Worm (Caenorhabditis elegans): ENCODE data around the gene Y43E12A.3.

The Y43E12A.3 gene

DNA sequence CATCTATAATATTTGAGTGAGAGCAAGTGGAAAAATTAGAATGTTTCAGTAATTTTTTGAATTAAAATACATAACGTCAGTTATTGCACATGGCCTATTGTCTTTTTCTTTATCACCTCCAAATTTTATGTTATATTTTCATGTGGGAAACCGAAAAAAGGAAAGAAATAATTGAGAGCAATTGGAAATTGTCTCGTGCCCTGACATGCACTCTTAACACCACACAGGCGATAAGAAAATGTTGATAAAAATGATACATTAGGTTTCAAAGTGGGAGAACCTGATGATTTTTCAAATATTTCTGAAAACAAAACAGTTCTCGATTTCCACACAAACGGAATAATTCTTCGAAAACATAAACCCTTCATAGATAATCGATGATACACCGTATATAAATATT lies 28.2 kb downstream of the Y43E12A.3 start, which contains the start of gene F13H10.3 (continued):
- TF ChIP-seq ctbp-1 (GFP tag; IDR thresholded peaks at IDR 0.05) (no peak), fos-1 (tag; optimal IDR thresholded peaks at IDR 0.05) (no peak), daf-12 (tag; optimal IDR thresholded peaks at IDR 0.05) (no peak), lin-1 (GFP tag; IDR thresholded peaks at IDR 0.05) (no peak), fkh-10 (GFP tag; optimal IDR thresholded peaks at IDR 0.05) (no peak), nhr-42 (GFP tag; IDR thresholded peaks at IDR 0.05) (no peak), tra-1 (GFP tag; IDR thresholded peaks at IDR 0.05) (0 out of 2 replicates have a peak, but pooled peaks have one; percentile 16), nhr-77 (tag; optimal IDR thresholded peaks at IDR 0.05) (peak; percentile 59), skn-1 (tag; optimal IDR thresholded peaks at IDR 0.05) (no peak), ceh-28 (tag; optimal IDR thresholded peaks at IDR 0.05) (no peak), daf-16 (GFP tag; optimal IDR thresholded peaks at IDR 0.05) (no peak), daf-16 (tag; optimal IDR thresholded peaks at IDR 0.05) (peak; percentile 75), sdz-12 (GFP tag; optimal IDR thresholded peaks at IDR 0.05) (no peak), lsy-2 (tag; optimal IDR thresholded peaks at IDR 0.05) (no peak), T20F7.1 (GFP tag; optimal IDR thresholded peaks at IDR 0.05) (peak; percentile 35), ceh-44 (GFP tag; IDR thresholded peaks at IDR 0.05) (no peak), lin-38 (GFP tag; IDR thresholded peaks at IDR 0.05) (0 out of 2 replicates have a peak, but pooled peaks have one; percentile 13), nhr-25 (tag; optimal IDR thresholded peaks at IDR 0.05; ENCODE audit: borderline replicate concordance, insufficient read depth) (no peak), hlh-30 (tag; optimal IDR thresholded peaks at IDR 0.05; ENCODE audit: insufficient read depth) (peak; percentile 59), mdt-29 (GFP tag; IDR thresholded peaks at IDR 0.05) (no peak), arid-1 (GFP tag; conservative IDR thresholded peaks at IDR 0.05) (0 out of 2 replicates have a peak, but pooled peaks have one; percentile 32), cey-2 (tag; optimal IDR thresholded peaks at IDR 0.05; ENCODE audit: borderline replicate concordance, insufficient read depth) (no peak), hlh-11 (tag; optimal IDR thresholded peaks at IDR 0.05) (peak; percentile 72), dve-1 (tag; optimal IDR thresholded peaks at IDR 0.05; ENCODE audit: insufficient read depth) (peak; percentile 68)

DNA sequence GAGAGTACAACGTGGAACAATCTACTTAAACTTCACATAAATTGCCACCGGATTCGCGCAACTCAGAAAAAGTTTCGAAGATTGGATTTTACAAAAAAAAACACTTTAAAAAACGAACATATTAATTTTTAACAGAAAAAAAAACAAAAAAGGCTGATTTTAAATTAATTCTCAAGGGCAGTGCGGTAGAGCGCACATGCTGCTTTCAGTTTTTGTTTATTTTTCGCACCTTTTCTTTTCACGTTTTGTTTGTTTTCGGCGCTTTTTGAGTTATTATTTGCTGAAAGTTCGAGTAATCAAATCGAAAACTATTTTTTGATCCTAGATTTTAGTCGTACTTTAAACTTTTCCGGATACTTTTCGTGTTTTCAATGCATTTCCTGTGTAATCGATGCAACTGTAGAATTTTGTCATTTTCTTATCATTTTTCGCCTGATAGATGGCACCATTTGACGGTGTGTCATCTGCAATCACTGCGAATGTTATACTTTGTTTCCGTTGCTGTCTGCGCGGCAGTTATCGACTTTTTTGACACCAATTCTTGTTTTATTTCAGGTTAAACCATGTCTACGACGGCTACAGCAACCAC lies 32.4 kb downstream of the Y43E12A.3 start, which contains the start of gene F13H10.8:
TSS of gene F13H10.8 (plus strand) at position 556 of the 589 bp plus-strand sequence.
- TF ChIP-seq daf-16 (GFP tag; optimal IDR thresholded peaks at IDR 0.05) (no peak), daf-16 (tag; optimal IDR thresholded peaks at IDR 0.05) (peak; percentile 66), ztf-7 (tag; optimal IDR thresholded peaks at IDR 0.05) (no peak), lin-38 (GFP tag; IDR thresholded peaks at IDR 0.05) (peak; percentile 92), aly-2 (tag; optimal IDR thresholded peaks at IDR 0.05) (no peak), arid-1 (GFP tag; conservative IDR thresholded peaks at IDR 0.05) (no peak), pha-4 (GFP tag; IDR thresholded peaks at IDR 0.05) (0 out of 2 replicates have a peak, but pooled peaks have one; percentile 8), pha-4 (tag; optimal IDR thresholded peaks at IDR 0.05) (peak; percentile 85), ZK337.2 (GFP tag; IDR thresholded peaks at IDR 0.05) (no peak), nhr-77 (tag; optimal IDR thresholded peaks at IDR 0.05) (peak; percentile 3), F44E2.7 (GFP tag; IDR thresholded peaks at IDR 0.05) (no peak), tag-97 (GFP tag; IDR thresholded peaks at IDR 0.05) (no peak), nhr-48 (tag; optimal IDR thresholded peaks at IDR 0.05) (no peak), fkh-10 (GFP tag; optimal IDR thresholded peaks at IDR 0.05) (no peak), daf-8 (GFP tag; IDR thresholded peaks at IDR 0.05) (no peak), lin-1 (GFP tag; IDR thresholded peaks at IDR 0.05) (0 out of 2 replicates have a peak, but pooled peaks have one; percentile 51), lim-7 (GFP tag; IDR thresholded peaks at IDR 0.05) (no peak), tra-1 (GFP tag; IDR thresholded peaks at IDR 0.05) (no peak), zip-2 (tag; optimal IDR thresholded peaks at IDR 0.05) (no peak), zfp-3 (GFP tag; conservative IDR thresholded peaks at IDR 0.05) (no peak), nhr-41 (GFP tag; IDR thresholded peaks at IDR 0.05) (no peak), dmd-8 (GFP tag; IDR thresholded peaks at IDR 0.05) (no peak), sdz-12 (GFP tag; optimal IDR thresholded peaks at IDR 0.05) (no peak), R02D3.7 (tag; optimal IDR thresholded peaks at IDR 0.05) (no peak), madf-5 (GFP tag; IDR thresholded peaks at IDR 0.05) (no peak), madf-9 (GFP tag; conservative IDR thresholded peaks at IDR 0.05) (no peak), duxl-1 (tag; optimal IDR thresholded peaks at IDR 0.05; ENCODE audit: poor library complexity) (no peak), ctbp-1 (GFP tag; IDR thresholded peaks at IDR 0.05) (no peak), F49E8.2 (tag; optimal IDR thresholded peaks at IDR 0.05; ENCODE audit: borderline replicate concordance) (no peak), dmd-6 (GFP tag; IDR thresholded peaks at IDR 0.05) (peak; percentile 76), ceh-82 (tag; optimal IDR thresholded peaks at IDR 0.05) (no peak), daf-19 (GFP tag; conservative IDR thresholded peaks at IDR 0.05) (no peak), vab-7 (GFP tag; IDR thresholded peaks at IDR 0.05) (no peak), mep-1 (tag; optimal IDR thresholded peaks at IDR 0.05) (peak; percentile 21)
